Worm (Caenorhabditis elegans) whole organism, L1 larva: Measurements from ENCODE around the gene nhr-111.

Source experiments
- nhr-28 ChIP-seq: fragments of 150-350 bp; optimal IDR thresholded peaks from 2 replicates; lab custom pipeline; 2014; ENCODE audit warnings: missing biosample characterization, missing genetic modification characterization
- pqm-1 ChIP-seq: sonication (generic microtip); optimal IDR thresholded peaks from 3 replicates; lab custom pipeline; 2017; ENCODE audit warnings: missing biosample characterization, missing genetic modification characterization
- unc-130 ChIP-seq: fragments of 150-350 bp; optimal IDR thresholded peaks from 2 replicates; lab custom pipeline; 2017; ENCODE audit warnings: missing biosample characterization, missing genetic modification characterization, inconsistent platforms
- ztf-11 ChIP-seq, 2 experiments: sonication (generic microtip); optimal IDR thresholded peaks; 2 replicates each; lab custom pipeline; 2016 to 2017; ENCODE audit warnings: missing genetic modification characterization in 2 of 2, missing biosample characterization in 1 of 2, missing compliant biosample characterization in 1 of 2

ce11 chrV:16121451-16121850 is 3.2 kb downstream of the nhr-111 start:
- no peak for TF ChIP-seq ztf-11 (tag; optimal IDR thresholded peaks at IDR 0.05; lab: Kevin White, UChicago)
- no peak for TF ChIP-seq unc-130 (tag; lab: Kevin White, UChicago)
- no peak for TF ChIP-seq pqm-1 (tag; lab: Kevin White, UChicago)
- TF ChIP-seq nhr-28 = no peak
